Worm (Caenorhabditis elegans) whole organism, L1 larva: ENCODE results near the gene F36G3.3.

ENCODE experiments used
- C04F5.9 ChIP-seq: sonication (generic microtip); optimal IDR thresholded peaks from 2 replicates; lab custom pipeline; 2016; ENCODE audit warnings: missing genetic modification characterization, missing compliant biosample characterization
- C16A3.4 ChIP-seq: fragments of 150-350 bp; optimal IDR thresholded peaks from 2 replicates; lab custom pipeline; 2014; ENCODE audit warnings: missing biosample characterization, missing genetic modification characterization
- F16B12.6 ChIP-seq: fragments of 150-350 bp; optimal IDR thresholded peaks from 2 replicates; lab custom pipeline; 2014; ENCODE audit warnings: missing biosample characterization, missing genetic modification characterization
- ama-1 ChIP-seq: fragments of 150-350 bp; optimal IDR thresholded peaks from 2 replicates; lab custom pipeline; 2014
- blmp-1 ChIP-seq: fragments of 150-350 bp; optimal IDR thresholded peaks from 2 replicates; lab custom pipeline; 2014; ENCODE audit warnings: missing biosample characterization, missing genetic modification characterization
- ceh-63 ChIP-seq: fragments of 200-800 bp; sonication (Bioruptor generic); optimal IDR thresholded peaks from 2 replicates; lab custom pipeline; 2018; ENCODE audit warnings: mild to moderate bottlenecking, missing genetic modification characterization, missing compliant biosample characterization
- ceh-82 ChIP-seq, 3 experiments: fragments of 150-350 bp in 1 of 3; sonication (generic microtip) in 2 of 3; optimal IDR thresholded peaks; 2 replicates each; lab custom pipeline; 2014 to 2017; ENCODE audit warnings: missing biosample characterization in 3 of 3, missing genetic modification characterization in 3 of 3
- ceh-88 ChIP-seq: fragments of 200-800 bp; sonication (Bioruptor generic); IDR thresholded peaks from 2 replicates; pipeline ENCODE4 v1.3.6; 2022; ENCODE audit warnings: missing genetic modification characterization, missing compliant biosample characterization
- ceh-90 ChIP-seq: sonication (generic microtip); optimal IDR thresholded peaks from 2 replicates; lab custom pipeline; 2016; ENCODE audit warnings: missing genetic modification characterization, missing compliant biosample characterization
- ces-1 ChIP-seq: fragments of 150-350 bp; optimal IDR thresholded peaks from 2 replicates; lab custom pipeline; 2014; ENCODE audit warnings: missing biosample characterization, missing genetic modification reagents, missing genetic modification characterization
- dpl-1 ChIP-seq, 3 experiments: fragments of 150-350 bp in 2 of 3; sonication (generic microtip) in 1 of 3; optimal IDR thresholded peaks; 2 replicates each; lab custom pipeline; 2014 to 2017; ENCODE audit warnings: missing biosample characterization in 3 of 3, missing genetic modification characterization in 3 of 3, missing genetic modification reagents in 3 of 3
- dsc-1 ChIP-seq: sonication (generic microtip); optimal IDR thresholded peaks from 2 replicates; lab custom pipeline; 2016; ENCODE audit warnings: mild to moderate bottlenecking, missing genetic modification characterization, missing compliant biosample characterization
- egl-13 ChIP-seq: sonication (generic microtip); optimal IDR thresholded peaks from 2 replicates; lab custom pipeline; 2016; ENCODE audit warnings: missing genotype, missing genetic modification reagents, missing genetic modification characterization, missing compliant biosample characterization
- elt-2 ChIP-seq: sonication (generic microtip); optimal IDR thresholded peaks from 2 replicates; lab custom pipeline; 2016; ENCODE audit warnings: missing genetic modification characterization, mild to moderate bottlenecking, inconsistent platforms, missing compliant biosample characterization, missing genetic modification reagents
- elt-3 ChIP-seq, 6 experiments: fragments of 150-350 bp in 1 of 6; sonication (generic microtip); optimal IDR thresholded peaks; 2 replicates each; lab custom pipeline; 2017 to 2018; ENCODE audit warnings: missing biosample characterization in 6 of 6, missing genetic modification characterization in 6 of 6, inconsistent platforms in 1 of 6
- ets-5 ChIP-seq: fragments of 200-800 bp; sonication (Bioruptor generic); IDR thresholded peaks from 2 replicates; pipeline ENCODE4 v1.3.6; 2022; ENCODE audit warnings: missing genetic modification characterization, missing compliant biosample characterization
- fkh-10 ChIP-seq: sonication (generic microtip); optimal IDR thresholded peaks from 2 replicates; lab custom pipeline; 2017; ENCODE audit warnings: missing biosample characterization, missing genetic modification reagents, missing genetic modification characterization
- fkh-4 ChIP-seq: sonication (generic microtip); optimal IDR thresholded peaks from 2 replicates; lab custom pipeline; 2016; ENCODE audit warnings: missing compliant biosample characterization, missing genetic modification characterization, borderline replicate concordance
- fkh-8 ChIP-seq: sonication (generic microtip); optimal IDR thresholded peaks from 2 replicates; lab custom pipeline; 2016; ENCODE audit warnings: mild to moderate bottlenecking, missing genetic modification characterization, missing compliant biosample characterization
- fos-1 ChIP-seq: fragments of 150-350 bp; optimal IDR thresholded peaks from 2 replicates; lab custom pipeline; 2014; ENCODE audit warnings: missing biosample characterization, missing genetic modification characterization
- hlh-4 ChIP-seq: sonication (generic microtip); optimal IDR thresholded peaks from 2 replicates; lab custom pipeline; 2016; ENCODE audit warnings: mild to moderate bottlenecking, missing genetic modification characterization, missing compliant biosample characterization
- hpl-2 ChIP-seq: fragments of 150-350 bp; optimal IDR thresholded peaks from 2 replicates; lab custom pipeline; 2014; ENCODE audit warnings: missing biosample characterization, missing genetic modification reagents, missing genetic modification characterization
- isw-1 ChIP-seq: fragments of 200-800 bp; sonication (Bioruptor generic); IDR thresholded peaks from 2 replicates; pipeline ENCODE4 v1.3.6; 2022; ENCODE audit warnings: missing genetic modification characterization, missing compliant biosample characterization
- lin-14 ChIP-seq: fragments of 200-800 bp; sonication (Bioruptor generic); optimal IDR thresholded peaks from 2 replicates; lab custom pipeline; 2018; ENCODE audit warnings: mild to moderate bottlenecking, missing genetic modification characterization, moderate library complexity, missing compliant biosample characterization
- lin-35 ChIP-seq, 2 experiments: fragments of 150-350 bp; optimal IDR thresholded peaks; 2 replicates each; lab custom pipeline; 2014; ENCODE audit warnings: missing biosample characterization in 2 of 2, missing genetic modification characterization in 2 of 2, missing genetic modification reagents in 2 of 2
- lin-39 ChIP-seq: fragments of 150-350 bp; optimal IDR thresholded peaks from 2 replicates; lab custom pipeline; 2014; ENCODE audit warnings: missing biosample characterization, missing genetic modification reagents, missing genetic modification characterization
- lsy-2 ChIP-seq, 2 experiments: fragments of 150-350 bp; optimal IDR thresholded peaks; 2 replicates each; lab custom pipeline; 2014; ENCODE audit warnings: missing biosample characterization in 2 of 2, missing genetic modification characterization in 2 of 2
- nhr-11 ChIP-seq: fragments of 150-350 bp; optimal IDR thresholded peaks from 2 replicates; lab custom pipeline; 2014; ENCODE audit warnings: missing biosample characterization, missing genetic modification characterization
- nhr-28 ChIP-seq: fragments of 150-350 bp; optimal IDR thresholded peaks from 2 replicates; lab custom pipeline; 2014; ENCODE audit warnings: missing biosample characterization, missing genetic modification characterization
- nhr-71 ChIP-seq: sonication (generic microtip); optimal IDR thresholded peaks from 2 replicates; lab custom pipeline; 2016; ENCODE audit warnings: mild to moderate bottlenecking, missing genetic modification characterization, moderate library complexity, missing compliant biosample characterization
- nhr-76 ChIP-seq: sonication (generic microtip); optimal IDR thresholded peaks from 2 replicates; lab custom pipeline; 2017; ENCODE audit warnings: missing biosample characterization, missing genetic modification characterization
- nhr-77 ChIP-seq: fragments of 150-350 bp; optimal IDR thresholded peaks from 2 replicates; lab custom pipeline; 2014; ENCODE audit warnings: missing biosample characterization, missing genetic modification characterization
- nhr-84 ChIP-seq: sonication (generic microtip); optimal IDR thresholded peaks from 2 replicates; lab custom pipeline; 2017; ENCODE audit warnings: missing biosample characterization, missing genetic modification characterization
- pag-3 ChIP-seq: sonication (generic microtip); optimal IDR thresholded peaks from 2 replicates; lab custom pipeline; 2017; ENCODE audit warnings: missing genetic modification characterization, mild to moderate bottlenecking, missing compliant biosample characterization, antibody characterized with exemption, borderline replicate concordance; ENCODE audit not compliant: insufficient read depth
- pax-3 ChIP-seq: fragments of 200-800 bp; sonication (Bioruptor generic); optimal IDR thresholded peaks from 2 replicates; lab custom pipeline; 2018; ENCODE audit warnings: mild to moderate bottlenecking, missing genetic modification characterization, moderate library complexity, missing compliant biosample characterization
- snpc-4 ChIP-seq: fragments of 150-350 bp; optimal IDR thresholded peaks from 2 replicates; lab custom pipeline; 2014; ENCODE audit warnings: missing biosample characterization, missing genetic modification characterization
- snu-23 ChIP-seq: sonication (generic microtip); optimal IDR thresholded peaks from 2 replicates; lab custom pipeline; 2016; ENCODE audit warnings: missing genetic modification characterization, missing compliant biosample characterization
- sox-4 ChIP-seq: sonication (generic microtip); optimal IDR thresholded peaks from 2 replicates; lab custom pipeline; 2016; ENCODE audit warnings: missing genetic modification characterization, missing compliant biosample characterization
- sup-37 ChIP-seq: fragments of 200-800 bp; sonication (Bioruptor generic); optimal IDR thresholded peaks from 2 replicates; lab custom pipeline; 2018; ENCODE audit warnings: mild to moderate bottlenecking, missing genetic modification characterization, missing compliant biosample characterization
- swsn-7 ChIP-seq: sonication (generic microtip); optimal IDR thresholded peaks from 2 replicates; lab custom pipeline; 2016; ENCODE audit warnings: missing genetic modification characterization, missing compliant biosample characterization
- tlp-1 ChIP-seq: fragments of 150-350 bp; optimal IDR thresholded peaks from 2 replicates; lab custom pipeline; 2014; ENCODE audit warnings: missing biosample characterization, missing genetic modification characterization
- unc-86 ChIP-seq: sonication (generic microtip); optimal IDR thresholded peaks from 2 replicates; lab custom pipeline; 2016; ENCODE audit warnings: missing genetic modification characterization, missing compliant biosample characterization
- vab-15 ChIP-seq: sonication (generic microtip); optimal IDR thresholded peaks from 2 replicates; lab custom pipeline; 2017; ENCODE audit warnings: missing genotype, mild to moderate bottlenecking, missing genetic modification characterization, missing compliant biosample characterization
- xbp-1 ChIP-seq: sonication (generic microtip); optimal IDR thresholded peaks from 2 replicates; lab custom pipeline; 2016; ENCODE audit warnings: missing genetic modification characterization, missing compliant biosample characterization
- zag-1 ChIP-seq: fragments of 150-350 bp; optimal IDR thresholded peaks from 2 replicates; lab custom pipeline; 2014; ENCODE audit warnings: missing biosample characterization, missing genetic modification characterization
- ztf-4 ChIP-seq: fragments of 150-350 bp; optimal IDR thresholded peaks from 2 replicates; lab custom pipeline; 2014; ENCODE audit warnings: missing biosample characterization, missing genetic modification characterization

F36G3.3 gene

ce11 chrX:9798530-9798929 is at the start of gene F36G3.3:
Gene F36G3.3 (plus strand): TSS chrX:9798835.
- peak in 1 of 2 experiments; percentile 12 for TF ChIP-seq lsy-2 (tag; optimal IDR thresholded peaks at IDR 0.05; lab: Kevin White, UChicago)
- TF ChIP-seq nhr-11 (tag; lab: Kevin White, UChicago) = no peak
- no peak for TF ChIP-seq F16B12.6 (tag; lab: Kevin White, UChicago)
- no peak for TF ChIP-seq ceh-88 (GFP tag; lab: Robert Waterston, UW)
- TF ChIP-seq sox-4 (tag; lab: Kevin White, UChicago) = no peak
- no peak for TF ChIP-seq snpc-4
- TF ChIP-seq dpl-1 (GFP tag; optimal IDR thresholded peaks at IDR 0.05; lab: Kevin White, UChicago) = no peak
- TF ChIP-seq fkh-10 (GFP tag; lab: Kevin White, UChicago) = peak; percentile 49
- peak; percentile 83 for TF ChIP-seq lin-14 (GFP tag; lab: Kevin White, UChicago)
- TF ChIP-seq fkh-4 = no peak
- TF ChIP-seq nhr-28 = no peak
- TF ChIP-seq fkh-8 (tag; lab: Kevin White, UChicago) = no peak
- no peak for TF ChIP-seq sup-37 (GFP tag; lab: Kevin White, UChicago)
- peak; percentile 18 for TF ChIP-seq nhr-71 (tag; lab: Kevin White, UChicago)
- TF ChIP-seq blmp-1 (tag; lab: Kevin White, UChicago) = no peak
- no peak for TF ChIP-seq unc-86 (tag; lab: Kevin White, UChicago)
- TF ChIP-seq xbp-1 (tag; lab: Kevin White, UChicago) = no peak
- no peak for TF ChIP-seq ceh-63 (GFP tag; lab: Kevin White, UChicago)
- no peak for TF ChIP-seq ces-1 (GFP tag; lab: Kevin White, UChicago)
- TF ChIP-seq hpl-2 (GFP tag; lab: Kevin White, UChicago) = no peak
- TF ChIP-seq zag-1 (tag; lab: Kevin White, UChicago) = no peak
- no peak for TF ChIP-seq snu-23 (GFP tag; lab: Kevin White, UChicago)
- peak; percentile 0 for TF ChIP-seq egl-13 (tag; lab: Kevin White, UChicago)
- peak in 1 of 3 experiments; percentile 27 for TF ChIP-seq ceh-82 (tag; optimal IDR thresholded peaks at IDR 0.05; lab: Kevin White, UChicago)

ce11 chrX:9754537-9754936 is 44.1 kb upstream of the F36G3.3 start:
- TF ChIP-seq fkh-10 (GFP tag; lab: Kevin White, UChicago) = no peak
- TF ChIP-seq dsc-1 (tag; lab: Kevin White, UChicago) = no peak
- no peak for TF ChIP-seq isw-1
- no peak for TF ChIP-seq pag-3 (tag; lab: Kevin White, UChicago)
- TF ChIP-seq lsy-2 (tag; optimal IDR thresholded peaks at IDR 0.05; lab: Kevin White, UChicago) = no peak
- no peak for TF ChIP-seq elt-3 (tag; optimal IDR thresholded peaks at IDR 0.05; lab: Kevin White, UChicago)
- no peak for TF ChIP-seq nhr-84 (tag; lab: Kevin White, UChicago)
- TF ChIP-seq nhr-76 (tag; lab: Kevin White, UChicago) = no peak
- no peak for TF ChIP-seq pax-3 (tag; lab: Kevin White, UChicago)
- TF ChIP-seq lin-35 (GFP tag; optimal IDR thresholded peaks at IDR 0.05; lab: Kevin White, UChicago) = no peak
- no peak for TF ChIP-seq ets-5 (GFP tag; lab: Robert Waterston, UW)
- no peak for TF ChIP-seq C16A3.4
- no peak for TF ChIP-seq fos-1 (tag; lab: Kevin White, UChicago)
- no peak for TF ChIP-seq ama-1 (lab: Kevin White, UChicago)
- TF ChIP-seq ces-1 (GFP tag; lab: Kevin White, UChicago) = no peak
- TF ChIP-seq hpl-2 (GFP tag; lab: Kevin White, UChicago) = no peak

ce11 chrX:9756971-9757370 is 41.7 kb upstream of the F36G3.3 start, which contains the start of gene T09B9.1:
Gene T09B9.1 (plus strand): TSS chrX:9757271.
- TF ChIP-seq lsy-2 (tag; optimal IDR thresholded peaks at IDR 0.05; lab: Kevin White, UChicago) (no peak), ama-1 (lab: Kevin White, UChicago) (no peak), ceh-90 (tag; lab: Kevin White, UChicago) (no peak), ztf-4 (tag; lab: Kevin White, UChicago) (no peak), lin-39 (tag; lab: Kevin White, UChicago) (no peak), ceh-88 (GFP tag; lab: Robert Waterston, UW) (no peak), nhr-77 (tag; lab: Kevin White, UChicago) (no peak), tlp-1 (tag; lab: Kevin White, UChicago) (no peak), pag-3 (tag; lab: Kevin White, UChicago) (no peak), swsn-7 (no peak), vab-15 (tag; lab: Kevin White, UChicago) (no peak), ets-5 (GFP tag; lab: Robert Waterston, UW) (no peak), C04F5.9 (tag; lab: Kevin White, UChicago) (no peak), elt-2 (tag; lab: Kevin White, UChicago) (no peak), hlh-4 (tag; lab: Kevin White, UChicago) (no peak)
